Worm (Caenorhabditis elegans) whole organism, late embryonic: ENCODE results near the gene K11H12.8.

ENCODE experiments used
- C08G9.2 ChIP-seq: sonication (generic microtip); optimal IDR thresholded peaks from 2 replicates; lab custom pipeline; 2016; ENCODE audit warnings: mild to moderate bottlenecking, missing genetic modification characterization, moderate library complexity, missing compliant biosample characterization
- C38D4.7 ChIP-seq: fragments of 200-800 bp; sonication (Bioruptor generic); optimal IDR thresholded peaks from 2 replicates; lab custom pipeline; 2018; ENCODE audit warnings: mild to moderate bottlenecking, missing genetic modification characterization, moderate library complexity, missing compliant biosample characterization
- K02D7.2 ChIP-seq: sonication (generic microtip); optimal IDR thresholded peaks from 2 replicates; lab custom pipeline; 2017; ENCODE audit warnings: mild to moderate bottlenecking, missing genetic modification characterization, missing compliant biosample characterization
- K09A11.1 ChIP-seq: sonication (generic microtip); optimal IDR thresholded peaks from 2 replicates; lab custom pipeline; 2017; ENCODE audit warnings: antibody characterized with exemption, mild to moderate bottlenecking, missing genetic modification characterization, missing compliant biosample characterization; ENCODE audit not compliant: insufficient read depth
- ama-1 ChIP-seq: fragments of 150-350 bp; optimal IDR thresholded peaks from 2 replicates; lab custom pipeline; 2014
- ceh-14 ChIP-seq: sonication (generic microtip); optimal IDR thresholded peaks from 2 replicates; lab custom pipeline; 2016; ENCODE audit warnings: missing genotype, missing genetic modification characterization, missing compliant biosample characterization
- ceh-18 ChIP-seq: sonication (generic microtip); optimal IDR thresholded peaks from 2 replicates; lab custom pipeline; 2016; ENCODE audit warnings: missing genetic modification characterization, missing compliant biosample characterization
- ceh-19 ChIP-seq: fragments of 200-800 bp; sonication (Bioruptor generic); optimal IDR thresholded peaks from 2 replicates; lab custom pipeline; 2018; ENCODE audit warnings: mild to moderate bottlenecking, missing genetic modification characterization, missing compliant biosample characterization
- ceh-2 ChIP-seq: sonication (generic microtip); optimal IDR thresholded peaks from 2 replicates; lab custom pipeline; 2016; ENCODE audit warnings: missing genotype, missing genetic modification characterization, missing compliant biosample characterization
- ceh-22 ChIP-seq: sonication (generic microtip); optimal IDR thresholded peaks from 2 replicates; lab custom pipeline; 2017; ENCODE audit warnings: missing biosample characterization, missing genetic modification characterization
- ceh-30 ChIP-seq: fragments of 150-350 bp; optimal IDR thresholded peaks from 2 replicates; lab custom pipeline; 2014; ENCODE audit warnings: missing biosample characterization, missing genetic modification characterization
- ceh-48 ChIP-seq: sonication (generic microtip); optimal IDR thresholded peaks from 2 replicates; lab custom pipeline; 2016; ENCODE audit warnings: missing genetic modification characterization, inconsistent platforms, missing compliant biosample characterization
- ceh-6 ChIP-seq: fragments of 200-800 bp; sonication (Bioruptor generic); optimal IDR thresholded peaks from 2 replicates; lab custom pipeline; 2018; ENCODE audit warnings: mild to moderate bottlenecking, missing genetic modification characterization, missing compliant biosample characterization
- ceh-9 ChIP-seq: sonication (generic microtip); optimal IDR thresholded peaks from 2 replicates; lab custom pipeline; 2016; ENCODE audit warnings: mild to moderate bottlenecking, missing genetic modification characterization, inconsistent platforms, missing compliant biosample characterization
- che-1 ChIP-seq: sonication (generic microtip); optimal IDR thresholded peaks from 2 replicates; lab custom pipeline; 2016; ENCODE audit warnings: mild to moderate bottlenecking, missing genetic modification characterization, missing compliant biosample characterization
- dmd-4 ChIP-seq: sonication (generic microtip); optimal IDR thresholded peaks from 2 replicates; lab custom pipeline; 2016; ENCODE audit warnings: borderline replicate concordance, missing genetic modification characterization, missing compliant biosample characterization
- dve-1 ChIP-seq: sonication (generic microtip); optimal IDR thresholded peaks from 2 replicates; lab custom pipeline; 2017; ENCODE audit warnings: antibody characterized with exemption, mild to moderate bottlenecking, missing genetic modification characterization, missing compliant biosample characterization
- elt-2 ChIP-seq: sonication (generic microtip); optimal IDR thresholded peaks from 2 replicates; lab custom pipeline; 2016; ENCODE audit warnings: missing genetic modification reagents, missing genetic modification characterization, missing compliant biosample characterization
- elt-4 ChIP-seq: sonication (generic microtip); optimal IDR thresholded peaks from 2 replicates; lab custom pipeline; 2016; ENCODE audit warnings: missing genetic modification characterization, missing compliant biosample characterization
- eyg-1 ChIP-seq: sonication (generic microtip); optimal IDR thresholded peaks from 2 replicates; lab custom pipeline; 2016; ENCODE audit warnings: missing genotype, missing genetic modification characterization, missing compliant biosample characterization
- fkh-6 ChIP-seq: sonication (generic microtip); optimal IDR thresholded peaks from 2 replicates; lab custom pipeline; 2016; ENCODE audit warnings: missing genetic modification characterization, missing compliant biosample characterization
- lin-11 ChIP-seq: fragments of 200-800 bp; sonication (Bioruptor generic); optimal IDR thresholded peaks from 2 replicates; lab custom pipeline; 2018; ENCODE audit warnings: mild to moderate bottlenecking, missing genetic modification characterization, missing compliant biosample characterization
- mec-3 ChIP-seq: sonication (generic microtip); optimal IDR thresholded peaks from 2 replicates; lab custom pipeline; 2016; ENCODE audit warnings: borderline replicate concordance, missing genetic modification characterization, missing compliant biosample characterization
- nfya-1 ChIP-seq: sonication (generic microtip); optimal IDR thresholded peaks from 2 replicates; lab custom pipeline; 2017; ENCODE audit warnings: missing genetic modification characterization, mild to moderate bottlenecking, missing compliant biosample characterization, antibody characterized with exemption, moderate library complexity
- nhr-11 ChIP-seq: fragments of 150-350 bp; optimal IDR thresholded peaks from 2 replicates; lab custom pipeline; 2014; ENCODE audit warnings: missing biosample characterization, missing genetic modification characterization
- npax-4 ChIP-seq: sonication (generic microtip); optimal IDR thresholded peaks from 2 replicates; lab custom pipeline; 2016; ENCODE audit warnings: missing genetic modification characterization, missing compliant biosample characterization
- pax-1 ChIP-seq: fragments of 150-350 bp; optimal IDR thresholded peaks from 2 replicates; lab custom pipeline; 2014; ENCODE audit warnings: missing biosample characterization, missing genetic modification characterization
- pqm-1 ChIP-seq: sonication (generic microtip); optimal IDR thresholded peaks from 2 replicates; lab custom pipeline; 2016; ENCODE audit warnings: missing genetic modification characterization, missing compliant biosample characterization
- sdc-2 ChIP-seq: sonication (generic microtip); optimal IDR thresholded peaks from 2 replicates; lab custom pipeline; 2016; ENCODE audit warnings: missing genotype, missing genetic modification characterization, missing compliant biosample characterization
- sox-2 ChIP-seq: fragments of 200-800 bp; sonication (Bioruptor generic); IDR thresholded peaks from 2 replicates; pipeline ENCODE4 v1.3.6; 2022; ENCODE audit warnings: missing genetic modification reagents, missing genetic modification characterization, missing compliant biosample characterization
- syd-9 ChIP-seq: sonication (generic microtip); optimal IDR thresholded peaks from 2 replicates; lab custom pipeline; 2016; ENCODE audit warnings: mild to moderate bottlenecking, missing genetic modification characterization, moderate library complexity, missing compliant biosample characterization
- tbx-2 ChIP-seq: sonication (generic microtip); optimal IDR thresholded peaks from 2 replicates; lab custom pipeline; 2016; ENCODE audit warnings: missing genetic modification characterization, missing compliant biosample characterization
- unc-3 ChIP-seq, 2 experiments: fragments of 200-800 bp in 1 of 2; sonication (Bioruptor generic) in 1 of 2; sonication (generic microtip) in 1 of 2; conservative IDR thresholded peaks in 1 of 2; optimal IDR thresholded peaks in 1 of 2; 2 replicates each; pipeline versions ENCODE4 v1.3.6 to Lab custom; 2016 to 2022; ENCODE audit warnings: missing compliant biosample characterization in 2 of 2, missing genetic modification characterization in 2 of 2, missing genetic modification reagents in 1 of 2
- unc-55 ChIP-seq: sonication (generic microtip); optimal IDR thresholded peaks from 2 replicates; lab custom pipeline; 2017; ENCODE audit warnings: missing biosample characterization, missing genetic modification reagents, missing genetic modification characterization

The K11H12.8 gene

ce11 chrIV:654526-655440 is at the start of gene K11H12.8, which contains the start of gene rpl-15 (continued):
- TF ChIP-seq ceh-22 (tag; lab: Kevin White, UChicago) (no peak), elt-4 (tag; lab: Kevin White, UChicago) (no peak), unc-3 (GFP tag; conservative IDR thresholded peaks at IDR 0.05; lab: Robert Waterston, UW) (peak; percentile 87), unc-3 (tag; optimal IDR thresholded peaks at IDR 0.05; lab: Kevin White, UChicago) (peak; percentile 95), elt-2 (peak; percentile 98), K02D7.2 (tag; lab: Kevin White, UChicago) (peak; percentile 78), ceh-14 (tag; lab: Kevin White, UChicago) (peak; percentile 98), ceh-30 (tag; lab: Kevin White, UChicago) (peak; percentile 65), npax-4 (tag; lab: Kevin White, UChicago) (peak; percentile 18), pax-1 (tag; lab: Kevin White, UChicago) (peak; percentile 92), pqm-1 (tag; lab: Kevin White, UChicago) (peak; percentile 98), sox-2 (GFP tag; lab: Robert Waterston, UW) (peak; percentile 82), ama-1 (lab: Kevin White, UChicago) (no peak), unc-55 (GFP tag; lab: Kevin White, UChicago) (peak; percentile 84), fkh-6 (tag; lab: Kevin White, UChicago) (peak; percentile 75), C08G9.2 (tag; lab: Kevin White, UChicago) (peak; percentile 89), ceh-18 (peak; percentile 99), ceh-19 (GFP tag; lab: Kevin White, UChicago) (peak; percentile 84), ceh-2 (tag; lab: Kevin White, UChicago) (peak; percentile 96), ceh-48 (tag; lab: Kevin White, UChicago) (peak; percentile 85)

- TF ChIP-seq mec-3 (tag; lab: Kevin White, UChicago) = no peak
- no peak for TF ChIP-seq nhr-11 (tag; lab: Kevin White, UChicago)
- no peak for TF ChIP-seq nfya-1 (tag; lab: Kevin White, UChicago)
- no peak for TF ChIP-seq K09A11.1 (tag; lab: Kevin White, UChicago)
- no peak for TF ChIP-seq C08G9.2 (tag; lab: Kevin White, UChicago)
- TF ChIP-seq ceh-6 (GFP tag; lab: Kevin White, UChicago) = no peak
- TF ChIP-seq tbx-2 (tag; lab: Kevin White, UChicago) = no peak
- no peak for TF ChIP-seq dmd-4 (tag; lab: Kevin White, UChicago)
- TF ChIP-seq dve-1 (tag; lab: Kevin White, UChicago) = no peak
- TF ChIP-seq lin-11 (tag; lab: Kevin White, UChicago) = no peak
- TF ChIP-seq, all 69 proteins: peak for 0
Observed at ce11 chrIV:605431-605830, 49.8 kb upstream of the K11H12.8 start.

- TF ChIP-seq ceh-9 (tag; lab: Kevin White, UChicago) (no peak), elt-2 (no peak), ceh-22 (tag; lab: Kevin White, UChicago) (no peak), elt-4 (tag; lab: Kevin White, UChicago) (no peak), sdc-2 (tag; lab: Kevin White, UChicago) (no peak), npax-4 (tag; lab: Kevin White, UChicago) (no peak), syd-9 (no peak), eyg-1 (tag; lab: Kevin White, UChicago) (no peak), che-1 (tag; lab: Kevin White, UChicago) (no peak), ceh-18 (no peak), C38D4.7 (GFP tag; lab: Kevin White, UChicago) (no peak), unc-3 (GFP tag; conservative IDR thresholded peaks at IDR 0.05; lab: Robert Waterston, UW) (no peak), unc-3 (tag; optimal IDR thresholded peaks at IDR 0.05; lab: Kevin White, UChicago) (no peak), K09A11.1 (tag; lab: Kevin White, UChicago) (no peak)
- TF ChIP-seq, all 69 proteins: peak for 0
Observed at ce11 chrIV:606055-606454, 49.1 kb upstream of the K11H12.8 start, which contains the start of gene inx-18. TSS of gene inx-18 (plus strand) at chrIV:606355.
